Worm (Caenorhabditis elegans): ENCODE data around the gene F49F1.17.
A peak's percentile ranks its signal among the peaks of the same experiment; 100 is the strongest.

F49F1.17 gene

ce11 chrIV:4173789-4174188, 38.1 kb upstream of the F49F1.17 start, which contains the start of gene rnp-3:
rnp-3 (plus strand) TSS chrIV:4174089.
- TF ChIP-seq nhr-237 (tag; optimal IDR thresholded peaks at IDR 0.05) (no peak), sma-9 (GFP tag; optimal IDR thresholded peaks at IDR 0.05) (no peak), sma-9 (tag; optimal IDR thresholded peaks at IDR 0.05) (no peak), gmeb-1 (tag; optimal IDR thresholded peaks at IDR 0.05) (no peak), ztf-4 (tag; optimal IDR thresholded peaks at IDR 0.05) (no peak), lin-13 (GFP tag; optimal IDR thresholded peaks at IDR 0.05) (no peak), mdl-1 (tag; optimal IDR thresholded peaks at IDR 0.05) (no peak), alr-1 (tag; optimal IDR thresholded peaks at IDR 0.05) (no peak), unc-39 (tag; optimal IDR thresholded peaks at IDR 0.05) (no peak), nhr-77 (tag; optimal IDR thresholded peaks at IDR 0.05) (no peak), elt-3 (tag; optimal IDR thresholded peaks at IDR 0.05) (no peak)

ce11 chrIV:4172242-4172641, 36.6 kb upstream of the F49F1.17 start:
- TF ChIP-seq fos-1 (tag; optimal IDR thresholded peaks at IDR 0.05) (no peak), F13H6.1 (tag; optimal IDR thresholded peaks at IDR 0.05) (no peak), mdl-1 (tag; optimal IDR thresholded peaks at IDR 0.05) (no peak), elt-1 (tag; optimal IDR thresholded peaks at IDR 0.05) (no peak), ceh-16 (tag; optimal IDR thresholded peaks at IDR 0.05) (no peak), R02D3.7 (tag; optimal IDR thresholded peaks at IDR 0.05) (no peak), nhr-11 (tag; optimal IDR thresholded peaks at IDR 0.05) (no peak), gmeb-1 (tag; optimal IDR thresholded peaks at IDR 0.05) (no peak), sma-9 (GFP tag; optimal IDR thresholded peaks at IDR 0.05) (no peak), sma-9 (tag; optimal IDR thresholded peaks at IDR 0.05) (no peak)

DNA sequence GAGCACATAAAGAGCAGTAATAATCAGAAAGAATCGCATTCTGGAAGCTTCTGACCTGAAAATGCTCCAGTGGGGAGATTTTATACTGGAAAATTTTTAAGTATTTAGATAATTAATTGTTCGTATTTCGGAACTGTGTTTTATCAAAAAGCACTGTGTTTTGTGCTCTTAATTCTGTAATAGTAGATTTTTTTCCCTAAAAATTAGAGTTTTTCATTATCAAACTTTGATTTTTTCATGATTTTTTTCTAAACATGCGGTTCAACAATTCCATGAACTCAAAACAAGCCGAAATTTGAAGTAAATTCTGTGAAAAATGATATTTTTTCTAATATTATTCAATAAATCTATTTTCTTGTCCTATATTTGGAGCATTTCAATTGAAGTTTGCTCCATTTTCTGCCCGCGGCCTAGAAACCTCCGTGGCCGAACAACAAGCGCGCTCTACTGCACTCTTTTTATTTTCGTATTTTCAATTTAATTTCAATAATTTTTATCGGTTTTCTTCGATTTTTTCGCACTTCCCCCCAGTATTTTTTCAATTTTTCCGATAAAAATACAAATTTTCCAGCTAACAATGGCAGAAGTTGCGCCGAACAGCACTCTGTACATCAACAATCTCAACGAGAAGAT, 36.0 kb upstream of the F49F1.17 start, which contains the start of the genes K08D10.13 and rnp-2:
Gene K08D10.13 (minus strand): TSS at position 51 of the 633 bp plus-strand sequence.
Gene rnp-2 (plus strand): TSS at position 546 of the 633 bp plus-strand sequence.
- TF ChIP-seq lin-11 (tag; optimal IDR thresholded peaks at IDR 0.05) (no peak), C34F6.9 (tag; optimal IDR thresholded peaks at IDR 0.05) (peak; percentile 60), mdl-1 (tag; optimal IDR thresholded peaks at IDR 0.05) (no peak), nhr-77 (tag; optimal IDR thresholded peaks at IDR 0.05) (no peak), blmp-1 (tag; optimal IDR thresholded peaks at IDR 0.05; ENCODE audit: insufficient read depth) (no peak), nhr-6 (tag; optimal IDR thresholded peaks at IDR 0.05) (no peak), nhr-237 (tag; optimal IDR thresholded peaks at IDR 0.05) (no peak), snpc-4 (tag; optimal IDR thresholded peaks at IDR 0.05) (no peak), nhr-11 (tag; optimal IDR thresholded peaks at IDR 0.05) (no peak), nhr-25 (tag; optimal IDR thresholded peaks at IDR 0.05) (no peak), zag-1 (tag; optimal IDR thresholded peaks at IDR 0.05) (no peak), sma-3 (GFP tag; optimal IDR thresholded peaks at IDR 0.05) (peak; percentile 46), egl-27 (tag; optimal IDR thresholded peaks at IDR 0.05) (no peak), unc-39 (tag; optimal IDR thresholded peaks at IDR 0.05) (no peak), dmd-4 (tag; optimal IDR thresholded peaks at IDR 0.05) (no peak), alr-1 (tag; optimal IDR thresholded peaks at IDR 0.05) (no peak), lsy-2 (tag; optimal IDR thresholded peaks at IDR 0.05) (peak; percentile 22 to 79), unc-55 (GFP tag; optimal IDR thresholded peaks at IDR 0.05) (peak; percentile 52), peb-1 (tag; optimal IDR thresholded peaks at IDR 0.05) (no peak), ceh-16 (tag; optimal IDR thresholded peaks at IDR 0.05) (no peak), ama-1 (optimal IDR thresholded peaks at IDR 0.05) (no peak), nhr-10 (tag; optimal IDR thresholded peaks at IDR 0.05) (no peak), nhr-23 (tag; optimal IDR thresholded peaks at IDR 0.05) (no peak), elt-1 (tag; optimal IDR thresholded peaks at IDR 0.05) (no peak), elt-3 (tag; optimal IDR thresholded peaks at IDR 0.05) (no peak), unc-62 (GFP tag; optimal IDR thresholded peaks at IDR 0.05) (no peak), ztf-4 (tag; optimal IDR thresholded peaks at IDR 0.05) (no peak), nhr-21 (tag; optimal IDR thresholded peaks at IDR 0.05) (no peak), nhr-12 (tag; optimal IDR thresholded peaks at IDR 0.05) (no peak), mab-5 (tag; optimal IDR thresholded peaks at IDR 0.05) (no peak), crh-2 (tag; optimal IDR thresholded peaks at IDR 0.05) (no peak), ztf-1 (GFP tag; conservative IDR thresholded peaks at IDR 0.05) (no peak), ceh-82 (tag; optimal IDR thresholded peaks at IDR 0.05) (no peak), nhr-129 (tag; optimal IDR thresholded peaks at IDR 0.05) (no peak), gmeb-1 (tag; optimal IDR thresholded peaks at IDR 0.05) (peak; percentile 60), F13H6.1 (tag; optimal IDR thresholded peaks at IDR 0.05) (peak; percentile 40)
